Worm (Caenorhabditis elegans) whole organism, L1 larva: ENCODE measurements around the gene enu-3.2.

ENCODE experiments used
- C34B4.2 ChIP-seq: sonication (generic microtip); optimal IDR thresholded peaks from 2 replicates; lab custom pipeline; 2017; ENCODE audit warnings: mild to moderate bottlenecking, missing genetic modification characterization, missing compliant biosample characterization
- F16B12.6 ChIP-seq: fragments of 150-350 bp; optimal IDR thresholded peaks from 2 replicates; lab custom pipeline; 2014; ENCODE audit warnings: missing biosample characterization, missing genetic modification characterization
- Y116A8C.19 ChIP-seq: sonication (generic microtip); optimal IDR thresholded peaks from 2 replicates; lab custom pipeline; 2016; ENCODE audit warnings: missing compliant biosample characterization, missing genetic modification characterization, borderline replicate concordance
- dsc-1 ChIP-seq: sonication (generic microtip); optimal IDR thresholded peaks from 2 replicates; lab custom pipeline; 2016; ENCODE audit warnings: mild to moderate bottlenecking, missing genetic modification characterization, missing compliant biosample characterization
- elt-2 ChIP-seq: sonication (generic microtip); optimal IDR thresholded peaks from 2 replicates; lab custom pipeline; 2016; ENCODE audit warnings: missing genetic modification characterization, mild to moderate bottlenecking, inconsistent platforms, missing compliant biosample characterization, missing genetic modification reagents
- lin-15B ChIP-seq: fragments of 150-350 bp; sonication (generic microtip); optimal IDR thresholded peaks from 3 replicates; lab custom pipeline; 2014; ENCODE audit warnings: missing biosample characterization, missing genetic modification characterization
- lin-39 ChIP-seq: fragments of 150-350 bp; optimal IDR thresholded peaks from 2 replicates; lab custom pipeline; 2014; ENCODE audit warnings: missing biosample characterization, missing genetic modification reagents, missing genetic modification characterization
- mdl-1 ChIP-seq, 2 experiments: fragments of 150-350 bp; optimal IDR thresholded peaks; 2 replicates each; lab custom pipeline; 2014 to 2017; ENCODE audit warnings: missing biosample characterization in 2 of 2, missing genetic modification characterization in 2 of 2, inconsistent platforms in 1 of 2
- nhr-71 ChIP-seq: sonication (generic microtip); optimal IDR thresholded peaks from 2 replicates; lab custom pipeline; 2016; ENCODE audit warnings: mild to moderate bottlenecking, missing genetic modification characterization, moderate library complexity, missing compliant biosample characterization
- snu-23 ChIP-seq: sonication (generic microtip); optimal IDR thresholded peaks from 2 replicates; lab custom pipeline; 2016; ENCODE audit warnings: missing genetic modification characterization, missing compliant biosample characterization
- unc-98 ChIP-seq: fragments of 200-800 bp; sonication (Bioruptor generic); IDR thresholded peaks from 2 replicates; pipeline ENCODE4 v1.3.6; 2022; ENCODE audit warnings: missing genetic modification characterization, missing compliant biosample characterization

Gene enu-3.2

ce11 chrIII:4734056-4734455, 51.0 kb downstream of the enu-3.2 start, which contains the start of gene F17C8.9:
F17C8.9 (plus strand) TSS chrIII:4734356.
- TF ChIP-seq C34B4.2 (tag; lab: Kevin White, UChicago) (no peak), snu-23 (GFP tag; lab: Kevin White, UChicago) (no peak), elt-2 (no peak), lin-15B (tag; lab: Kevin White, UChicago) (no peak), nhr-71 (tag; lab: Kevin White, UChicago) (no peak), Y116A8C.19 (tag; lab: Kevin White, UChicago) (no peak), lin-39 (no peak), F16B12.6 (tag; lab: Kevin White, UChicago) (no peak), unc-98 (GFP tag; lab: Robert Waterston, UW) (no peak), dsc-1 (tag; lab: Kevin White, UChicago) (no peak), mdl-1 (tag; optimal IDR thresholded peaks at IDR 0.05; lab: Kevin White, UChicago) (no peak)
